Fruit fly (Drosophila melanogaster) whole organism, embryonic: ENCODE data around the gene brm.

Source experiments
- Blimp-1 ChIP-seq: fragments of 200-800 bp; sonication (Bioruptor generic); optimal IDR thresholded peaks from 3 replicates; lab custom pipeline; 2018; ENCODE audit warnings: missing biosample characterization, missing genetic modification characterization, mild to moderate bottlenecking, moderate library complexity, missing genetic modification reagents
- CG10565 ChIP-seq: fragments of 200-800 bp; sonication (Bioruptor generic); optimal IDR thresholded peaks from 3 replicates; lab custom pipeline; 2016; ENCODE audit warnings: missing biosample characterization, mild to moderate bottlenecking, missing genetic modification characterization
- CG12299 ChIP-seq: fragments of 200-800 bp; sonication (Bioruptor generic); optimal IDR thresholded peaks from 2 replicates; lab custom pipeline; 2018; ENCODE audit warnings: missing biosample characterization, mild to moderate bottlenecking, missing genetic modification characterization
- CG12391 ChIP-seq: fragments of 200-800 bp; sonication (Bioruptor generic); optimal IDR thresholded peaks from 3 replicates; lab custom pipeline; 2018; ENCODE audit warnings: missing biosample characterization, mild to moderate bottlenecking, missing genetic modification characterization, moderate library complexity
- CG12659 ChIP-seq: fragments of 200-800 bp; sonication (Bioruptor generic); optimal IDR thresholded peaks from 3 replicates; lab custom pipeline; 2017; ENCODE audit warnings: mild to moderate bottlenecking, missing biosample characterization, missing genetic modification reagents, missing genetic modification characterization
- CG13287 ChIP-seq: fragments of 200-800 bp; sonication (Bioruptor generic); IDR thresholded peaks from 2 replicates; pipeline ENCODE4 v1.3.6; 2022; ENCODE audit warnings: missing biosample characterization, missing genetic modification characterization; ENCODE audit not compliant: partially characterized antibody
- CG15011 ChIP-seq: fragments of 200-800 bp; sonication (Bioruptor generic); optimal IDR thresholded peaks from 3 replicates; lab custom pipeline; 2018; ENCODE audit warnings: missing biosample characterization, mild to moderate bottlenecking, missing genetic modification characterization
- CG15479 ChIP-seq: fragments of 200-800 bp; sonication (Bioruptor generic); optimal IDR thresholded peaks from 3 replicates; lab custom pipeline; 2019; ENCODE audit warnings: missing biosample characterization, mild to moderate bottlenecking, missing genetic modification characterization, moderate library complexity
- CG15601 ChIP-seq: fragments of 200-800 bp; sonication (Bioruptor generic); optimal IDR thresholded peaks from 3 replicates; lab custom pipeline; 2019; ENCODE audit warnings: missing biosample characterization, mild to moderate bottlenecking, missing genetic modification characterization, moderate library complexity
- CG17361 ChIP-seq: fragments of 200-800 bp; sonication (Bioruptor generic); IDR thresholded peaks from 3 replicates; pipeline ENCODE4 v1.3.6; 2022; ENCODE audit warnings: missing biosample characterization, missing genetic modification characterization
- CG17829 ChIP-seq: fragments of 200-800 bp; optimal IDR thresholded peaks from 2 replicates; lab custom pipeline; 2019; ENCODE audit warnings: missing biosample characterization, mild to moderate bottlenecking, missing genetic modification characterization, moderate library complexity
- CG18262 ChIP-seq: fragments of 200-800 bp; optimal IDR thresholded peaks from 3 replicates; lab custom pipeline; 2019; ENCODE audit warnings: missing biosample characterization, mild to moderate bottlenecking, missing genetic modification characterization, moderate library complexity
- CG18764 ChIP-seq: fragments of 200-800 bp; sonication (Bioruptor generic); optimal IDR thresholded peaks from 3 replicates; lab custom pipeline; 2016; ENCODE audit warnings: missing biosample characterization, missing genetic modification characterization
- CG31224 ChIP-seq: fragments of 200-800 bp; sonication (Bioruptor generic); IDR thresholded peaks from 2 replicates; pipeline ENCODE4 v1.3.6; 2022; ENCODE audit warnings: missing biosample characterization, missing genetic modification characterization
- CG31365 ChIP-seq: fragments of 200-800 bp; sonication (Bioruptor generic); optimal IDR thresholded peaks from 2 replicates; lab custom pipeline; 2018; ENCODE audit warnings: missing biosample characterization, mild to moderate bottlenecking, missing genetic modification characterization
- CG31441 ChIP-seq: fragments of 200-800 bp; sonication (Bioruptor generic); IDR thresholded peaks from 2 replicates; pipeline ENCODE4 v1.3.6; 2022; ENCODE audit warnings: missing biosample characterization, missing genetic modification characterization
- CG3838 ChIP-seq: fragments of 200-800 bp; sonication (Bioruptor generic); optimal IDR thresholded peaks from 3 replicates; lab custom pipeline; 2016; ENCODE audit warnings: missing biosample characterization, missing genetic modification characterization
- CG4424 ChIP-seq: fragments of 200-800 bp; sonication (Bioruptor generic); optimal IDR thresholded peaks from 3 replicates; lab custom pipeline; 2016; ENCODE audit warnings: missing biosample characterization, missing genetic modification characterization
- CG4617 ChIP-seq: fragments of 200-800 bp; sonication (Bioruptor generic); optimal IDR thresholded peaks from 3 replicates; lab custom pipeline; 2016; ENCODE audit warnings: missing biosample characterization, missing genetic modification characterization, borderline replicate concordance
- CG4854 ChIP-seq: fragments of 200-800 bp; sonication (Bioruptor generic); optimal IDR thresholded peaks from 2 replicates; lab custom pipeline; 2016; ENCODE audit warnings: missing biosample characterization, missing genetic modification characterization, inconsistent platforms
- CG5245 ChIP-seq: fragments of 200-800 bp; sonication (Bioruptor generic); optimal IDR thresholded peaks from 3 replicates; lab custom pipeline; 2016; ENCODE audit warnings: missing biosample characterization, missing genetic modification characterization
- CG6175 ChIP-seq: fragments of 200-800 bp; sonication (Bioruptor generic); IDR thresholded peaks from 3 replicates; pipeline ENCODE4 v1.3.6; 2022; ENCODE audit warnings: missing biosample characterization, missing genetic modification characterization
- CG7928 ChIP-seq: fragments of 200-800 bp; sonication (Bioruptor generic); optimal IDR thresholded peaks from 2 replicates; lab custom pipeline; 2017; ENCODE audit warnings: missing biosample characterization, mild to moderate bottlenecking, missing genetic modification characterization
- CG8388 ChIP-seq: fragments of 200-800 bp; sonication (Bioruptor generic); optimal IDR thresholded peaks from 2 replicates; lab custom pipeline; 2019; ENCODE audit warnings: missing biosample characterization, mild to moderate bottlenecking, missing genetic modification characterization, moderate library complexity
- CG9797 ChIP-seq: fragments of 200-800 bp; sonication (Bioruptor generic); optimal IDR thresholded peaks from 3 replicates; lab custom pipeline; 2018; ENCODE audit warnings: missing biosample characterization, mild to moderate bottlenecking, missing genetic modification characterization
- CTCF ChIP-seq: fragments of 200-800 bp; sonication (Bioruptor generic); optimal IDR thresholded peaks from 2 replicates; lab custom pipeline; 2017; ENCODE audit warnings: missing biosample characterization, mild to moderate bottlenecking, missing genetic modification characterization, moderate library complexity
- Camta ChIP-seq: fragments of 200-800 bp; sonication (Bioruptor generic); optimal IDR thresholded peaks from 2 replicates; lab custom pipeline; 2016; ENCODE audit warnings: missing biosample characterization, missing genetic modification characterization
- HmgZ ChIP-seq: fragments of 200-800 bp; sonication (Bioruptor generic); optimal IDR thresholded peaks from 2 replicates; lab custom pipeline; 2018; ENCODE audit warnings: missing biosample characterization, mild to moderate bottlenecking, missing genetic modification characterization
- Hmx ChIP-seq: fragments of 200-800 bp; sonication (Bioruptor generic); optimal IDR thresholded peaks from 2 replicates; lab custom pipeline; 2016; ENCODE audit warnings: missing biosample characterization, missing genetic modification characterization
- Oaz ChIP-seq: fragments of 200-800 bp; sonication (Bioruptor generic); IDR thresholded peaks from 2 replicates; pipeline ENCODE4 v1.3.6; 2022; ENCODE audit warnings: missing biosample characterization, missing genetic modification characterization
- Stat92E ChIP-seq, 3 experiments: fragments of >200 bp in 2 of 3; fragments of 200-800 bp in 1 of 3; sonication (Bioruptor generic) in 1 of 3; optimal IDR thresholded peaks; 2 replicates each; lab custom pipeline; 2017 to 2019; ENCODE audit warnings: missing biosample characterization in 3 of 3, missing genetic modification characterization in 3 of 3, mild to moderate bottlenecking in 1 of 3, moderate library complexity in 1 of 3
- br ChIP-seq: fragments of >200 bp; optimal IDR thresholded peaks from 2 replicates; lab custom pipeline; 2017
- chinmo ChIP-seq: fragments of 200-800 bp; sonication (Bioruptor generic); IDR thresholded peaks from 4 replicates; pipeline ENCODE4 v1.3.6; 2022; ENCODE audit warnings: missing biosample characterization, missing genetic modification characterization; ENCODE audit not compliant: partially characterized antibody
- fd96Cb ChIP-seq: fragments of 200-800 bp; sonication (Bioruptor generic); optimal IDR thresholded peaks from 2 replicates; lab custom pipeline; 2018; ENCODE audit warnings: missing biosample characterization, mild to moderate bottlenecking, missing genetic modification characterization, moderate library complexity
- gfzf ChIP-seq: fragments of 200-800 bp; sonication (Bioruptor generic); optimal IDR thresholded peaks from 2 replicates; lab custom pipeline; 2016; ENCODE audit warnings: missing biosample characterization, mild to moderate bottlenecking, missing genetic modification characterization, moderate library complexity
- gro ChIP-seq: fragments of 200-800 bp; sonication (Bioruptor generic); optimal IDR thresholded peaks from 2 replicates; lab custom pipeline; 2016; ENCODE audit warnings: missing biosample characterization, missing genetic modification characterization
- gsb ChIP-seq: fragments of 200-800 bp; sonication (Bioruptor generic); IDR thresholded peaks from 2 replicates; pipeline ENCODE4 v1.3.6; 2022; ENCODE audit warnings: missing biosample characterization, missing genetic modification characterization
- jigr1 ChIP-seq: fragments of 200-800 bp; sonication (Bioruptor generic); IDR thresholded peaks from 3 replicates; pipeline ENCODE4 v1.3.6; 2022; ENCODE audit warnings: missing biosample characterization, missing genetic modification characterization
- knrl ChIP-seq: fragments of 200-800 bp; sonication (Bioruptor generic); IDR thresholded peaks from 3 replicates; pipeline ENCODE4 v1.3.6; 2022; ENCODE audit warnings: missing biosample characterization, missing genetic modification characterization; ENCODE audit not compliant: partially characterized antibody
- lbe ChIP-seq: fragments of 200-800 bp; sonication (Bioruptor generic); optimal IDR thresholded peaks from 2 replicates; lab custom pipeline; 2016; ENCODE audit warnings: missing biosample characterization, mild to moderate bottlenecking, missing genetic modification characterization
- lilli ChIP-seq: fragments of 200-800 bp; sonication (Bioruptor generic); optimal IDR thresholded peaks from 3 replicates; lab custom pipeline; 2016; ENCODE audit warnings: missing biosample characterization, missing genetic modification characterization
- nerfin-2 ChIP-seq: fragments of 200-800 bp; sonication (Bioruptor generic); IDR thresholded peaks from 2 replicates; pipeline ENCODE4 v1.3.6; 2022; ENCODE audit warnings: missing biosample characterization, missing genetic modification characterization; ENCODE audit not compliant: partially characterized antibody
- pzg ChIP-seq: fragments of 200-800 bp; sonication (Bioruptor generic); optimal IDR thresholded peaks from 3 replicates; lab custom pipeline; 2018; ENCODE audit warnings: missing biosample characterization, mild to moderate bottlenecking, missing genetic modification characterization, moderate library complexity
- ro ChIP-seq: fragments of 200-800 bp; sonication (Bioruptor generic); IDR thresholded peaks from 2 replicates; pipeline ENCODE4 v1.3.6; 2022; ENCODE audit warnings: missing biosample characterization, missing genetic modification characterization
- sd ChIP-seq: fragments of 200-800 bp; sonication (Bioruptor generic); optimal IDR thresholded peaks from 3 replicates; lab custom pipeline; 2018; ENCODE audit warnings: missing biosample characterization, mild to moderate bottlenecking, missing genetic modification characterization, moderate library complexity
- sna ChIP-seq: fragments of 200-800 bp; sonication (Bioruptor generic); IDR thresholded peaks from 2 replicates; pipeline ENCODE4 v1.3.6; 2022; ENCODE audit warnings: missing biosample characterization, missing genetic modification characterization; ENCODE audit not compliant: partially characterized antibody
- sr ChIP-seq: fragments of 200-800 bp; sonication (Bioruptor generic); IDR thresholded peaks from 3 replicates; pipeline ENCODE4 v1.3.6; 2022; ENCODE audit warnings: missing biosample characterization, missing genetic modification characterization
- stc ChIP-seq: fragments of 200-800 bp; sonication (Bioruptor generic); IDR thresholded peaks from 2 replicates; pipeline ENCODE4 v1.3.6; 2022; ENCODE audit warnings: missing biosample characterization, missing genetic modification characterization
- tap ChIP-seq: fragments of 200-800 bp; optimal IDR thresholded peaks from 3 replicates; lab custom pipeline; 2019; ENCODE audit warnings: missing biosample characterization, mild to moderate bottlenecking, missing genetic modification characterization, moderate library complexity
- twi ChIP-seq: fragments of 200-800 bp; optimal IDR thresholded peaks from 2 replicates; lab custom pipeline; 2019; ENCODE audit warnings: missing biosample characterization, mild to moderate bottlenecking, missing genetic modification characterization, moderate library complexity

brm gene

dm6 chr3L:15954784-15955427, 27.8 kb downstream of the brm start, which contains the start of the genes Pka-C3 and GXIVsPLA2 (continued):
- TF ChIP-seq HmgZ (tag; lab: Kevin White, UChicago), result peak; percentile 16
- TF ChIP-seq CG6175, result no peak
- peak; percentile 3 for TF ChIP-seq CG7928 (GFP tag; lab: Kevin White, UChicago)
- TF ChIP-seq CTCF, result peak; percentile 95
- no peak for TF ChIP-seq twi (tag; lab: Kevin White, UChicago)
- TF ChIP-seq gro (GFP tag; lab: Kevin White, UChicago), result peak; percentile 10
- TF ChIP-seq CG12659 (GFP tag; lab: Kevin White, UChicago), result peak; percentile 30
- no peak for TF ChIP-seq CG5245 (GFP tag; lab: Kevin White, UChicago)
- TF ChIP-seq lbe, result peak; percentile 44
- TF ChIP-seq sr, result no peak
- TF ChIP-seq gsb (GFP tag; lab: Robert Waterston, UW), result no peak
- peak; percentile 26 for TF ChIP-seq CG12299
- TF ChIP-seq CG17829, result peak; percentile 45
- TF ChIP-seq chinmo (GFP tag; lab: Robert Waterston, UW), result no peak
- no peak for TF ChIP-seq CG4854
- no peak for TF ChIP-seq CG15011
- TF ChIP-seq CG8388 (GFP tag; lab: Kevin White, UChicago), result peak; percentile 0
- TF ChIP-seq Stat92E (GFP tag; optimal IDR thresholded peaks at IDR 0.05; lab: Kevin White, UChicago), result no peak
- peak; percentile 77 for TF ChIP-seq sd (tag; lab: Kevin White, UChicago)
- TF ChIP-seq CG18764, result peak; percentile 1
- TF ChIP-seq Camta (GFP tag; lab: Kevin White, UChicago), result no peak
- TF ChIP-seq CG12391 (tag; lab: Kevin White, UChicago), result peak; percentile 39
- TF ChIP-seq CG4424 (GFP tag; lab: Kevin White, UChicago), result peak; percentile 12
- TF ChIP-seq CG10565 (GFP tag; lab: Kevin White, UChicago), result no peak
- peak; percentile 37; the same call in 1 of the 2 replicates for TF ChIP-seq CG13287 (GFP tag; lab: Robert Waterston, UW)
- peak; percentile 45; the same call in 1 of the 3 replicates for TF ChIP-seq knrl
- no peak for TF ChIP-seq CG15479 (GFP tag; lab: Kevin White, UChicago)
- TF ChIP-seq nerfin-2, result no peak
- no peak for TF ChIP-seq CG31224 (GFP tag; lab: Robert Waterston, UW)
- TF ChIP-seq CG9797 (GFP tag; lab: Kevin White, UChicago), result peak; percentile 83
- no peak for TF ChIP-seq Oaz (GFP tag; lab: Robert Waterston, UW)
- TF ChIP-seq tap (tag; lab: Kevin White, UChicago), result no peak
- no peak for TF ChIP-seq stc (GFP tag; lab: Robert Waterston, UW)
- TF ChIP-seq pzg, result peak; percentile 57
- no peak for TF ChIP-seq jigr1
- TF ChIP-seq br (lab: Kevin White, UChicago), result no peak
- no peak for TF ChIP-seq Blimp-1 (GFP tag; lab: Kevin White, UChicago)
- TF ChIP-seq fd96Cb (tag; lab: Kevin White, UChicago), result no peak
- no peak for TF ChIP-seq CG3838 (GFP tag; lab: Kevin White, UChicago)
- peak; percentile 33 for TF ChIP-seq CG4617
- peak; percentile 49; the same call in 1 of the 2 replicates for TF ChIP-seq CG31441 (GFP tag; lab: Robert Waterston, UW)
- TF ChIP-seq CG31365 (tag; lab: Kevin White, UChicago), result no peak
- peak; percentile 74 for TF ChIP-seq gfzf
- TF ChIP-seq CG15601 (tag; lab: Kevin White, UChicago), result peak; percentile 46
- no peak for TF ChIP-seq sna
- no peak for TF ChIP-seq ro (GFP tag; lab: Robert Waterston, UW)
- TF ChIP-seq CG18262, result peak; percentile 35
- TF ChIP-seq lilli (GFP tag; lab: Kevin White, UChicago), result no peak
- peak; percentile 55; the same call in 2 of the 3 replicates for TF ChIP-seq CG17361 (GFP tag; lab: Robert Waterston, UW)
- no peak for TF ChIP-seq Hmx
